Fruit fly (Drosophila melanogaster) whole organism, embryonic: ENCODE results near the gene CAH9.

Experiments used
- Ada2b ChIP-seq: fragments of 200-800 bp; sonication (Bioruptor generic); IDR thresholded peaks from 2 replicates; pipeline ENCODE4 v1.3.6; 2022; ENCODE audit warnings: missing biosample characterization, missing genetic modification characterization
- BEAF-32 ChIP-seq: fragments of 200-800 bp; sonication (Bioruptor generic); optimal IDR thresholded peaks from 3 replicates; lab custom pipeline; 2017; ENCODE audit warnings: missing biosample characterization, missing genetic modification characterization, mild to moderate bottlenecking, moderate library complexity, missing genetic modification reagents
- Bteb2 ChIP-seq: fragments of 200-800 bp; sonication (Bioruptor generic); optimal IDR thresholded peaks from 2 replicates; lab custom pipeline; 2016; ENCODE audit warnings: missing biosample characterization, missing genetic modification characterization
- CG1024 ChIP-seq: fragments of 200-800 bp; sonication (Bioruptor generic); IDR thresholded peaks from 2 replicates; pipeline ENCODE4 v1.3.6; 2022; ENCODE audit warnings: missing biosample characterization, missing genetic modification characterization
- CG12769 ChIP-seq: fragments of 200-800 bp; sonication (Bioruptor generic); optimal IDR thresholded peaks from 2 replicates; lab custom pipeline; 2019; ENCODE audit warnings: missing biosample characterization, mild to moderate bottlenecking, missing genetic modification characterization, moderate library complexity
- CG17568 ChIP-seq: fragments of 200-800 bp; sonication (Bioruptor generic); optimal IDR thresholded peaks from 2 replicates; lab custom pipeline; 2018; ENCODE audit warnings: missing biosample characterization, mild to moderate bottlenecking, missing genetic modification characterization, moderate library complexity
- CG2116 ChIP-seq: fragments of 200-800 bp; sonication (Bioruptor generic); optimal IDR thresholded peaks from 3 replicates; lab custom pipeline; 2018; ENCODE audit warnings: missing biosample characterization, mild to moderate bottlenecking, missing genetic modification characterization
- CG31365 ChIP-seq: fragments of 200-800 bp; sonication (Bioruptor generic); optimal IDR thresholded peaks from 2 replicates; lab custom pipeline; 2018; ENCODE audit warnings: missing biosample characterization, mild to moderate bottlenecking, missing genetic modification characterization
- CG32532 ChIP-seq: fragments of 200-800 bp; sonication (Bioruptor generic); IDR thresholded peaks from 2 replicates; pipeline ENCODE4 v1.3.6; 2022; ENCODE audit warnings: missing biosample characterization, missing genetic modification characterization
- CG34376 ChIP-seq: fragments of 200-800 bp; sonication (Bioruptor generic); optimal IDR thresholded peaks from 2 replicates; lab custom pipeline; 2018; ENCODE audit warnings: missing biosample characterization, mild to moderate bottlenecking, missing genetic modification characterization
- CG34422 ChIP-seq: fragments of 200-800 bp; sonication (Bioruptor generic); IDR thresholded peaks from 3 replicates; pipeline ENCODE4 v1.3.6; 2022; ENCODE audit warnings: missing biosample characterization, missing genetic modification characterization
- CG4328 ChIP-seq: fragments of 200-800 bp; sonication (Bioruptor generic); optimal IDR thresholded peaks from 3 replicates; lab custom pipeline; 2017; ENCODE audit warnings: missing biosample characterization, missing genetic modification reagents, missing genetic modification characterization
- CG4730 ChIP-seq: fragments of 200-800 bp; sonication (Bioruptor generic); IDR thresholded peaks from 2 replicates; pipeline ENCODE4 v1.3.6; 2022; ENCODE audit warnings: missing biosample characterization, missing genetic modification characterization
- CG5180 ChIP-seq: fragments of 200-800 bp; sonication (Bioruptor generic); optimal IDR thresholded peaks from 3 replicates; lab custom pipeline; 2017; ENCODE audit warnings: missing biosample characterization, missing genetic modification characterization, mild to moderate bottlenecking, moderate library complexity, missing genetic modification reagents
- CG6765 ChIP-seq: fragments of 200-800 bp; sonication (Bioruptor generic); optimal IDR thresholded peaks from 3 replicates; lab custom pipeline; 2017; ENCODE audit warnings: missing biosample characterization, mild to moderate bottlenecking, missing genetic modification characterization
- CG6791 ChIP-seq: fragments of 200-800 bp; sonication (Bioruptor generic); IDR thresholded peaks from 3 replicates; pipeline ENCODE4 v1.3.6; 2022; ENCODE audit warnings: missing biosample characterization, missing genetic modification characterization; ENCODE audit not compliant: partially characterized antibody
- CG8281 ChIP-seq: fragments of 200-800 bp; sonication (Bioruptor generic); optimal IDR thresholded peaks from 2 replicates; lab custom pipeline; 2018; ENCODE audit warnings: missing biosample characterization, mild to moderate bottlenecking, missing genetic modification characterization, moderate library complexity
- CG8765 ChIP-seq: fragments of 200-800 bp; sonication (Bioruptor generic); IDR thresholded peaks from 2 replicates; pipeline ENCODE4 v1.3.6; 2022; ENCODE audit warnings: missing biosample characterization, missing genetic modification characterization
- CG9932 ChIP-seq: fragments of 200-800 bp; sonication (Bioruptor generic); IDR thresholded peaks from 2 replicates; pipeline ENCODE4 v1.3.6; 2022; ENCODE audit warnings: missing biosample characterization, missing genetic modification characterization
- CHES-1-like ChIP-seq: fragments of 200-800 bp; sonication (Bioruptor generic); optimal IDR thresholded peaks from 2 replicates; lab custom pipeline; 2016; ENCODE audit warnings: missing biosample characterization, missing genetic modification characterization
- CTCF ChIP-seq: fragments of 200-800 bp; sonication (Bioruptor generic); optimal IDR thresholded peaks from 2 replicates; lab custom pipeline; 2017; ENCODE audit warnings: missing biosample characterization, mild to moderate bottlenecking, missing genetic modification characterization, moderate library complexity
- Dbx ChIP-seq: fragments of 200-800 bp; sonication (Bioruptor generic); IDR thresholded peaks from 3 replicates; pipeline ENCODE4 v1.3.6; 2022; ENCODE audit warnings: missing biosample characterization, missing genetic modification characterization
- Doc3 ChIP-seq: fragments of 200-800 bp; sonication (Bioruptor generic); IDR thresholded peaks from 3 replicates; pipeline ENCODE4 v1.3.6; 2022; ENCODE audit warnings: missing biosample characterization, missing genetic modification characterization; ENCODE audit not compliant: partially characterized antibody
- ERR ChIP-seq: fragments of 200-800 bp; sonication (Bioruptor generic); optimal IDR thresholded peaks from 2 replicates; lab custom pipeline; 2016; ENCODE audit warnings: missing biosample characterization, missing genetic modification characterization
- Ets97D ChIP-seq: fragments of 200-800 bp; sonication (Bioruptor generic); optimal IDR thresholded peaks from 3 replicates; lab custom pipeline; 2016; ENCODE audit warnings: missing biosample characterization, missing genetic modification characterization
- HLH3B ChIP-seq: fragments of 200-800 bp; sonication (Bioruptor generic); IDR thresholded peaks from 2 replicates; pipeline ENCODE4 v1.3.6; 2022; ENCODE audit warnings: missing biosample characterization, missing genetic modification characterization
- HmgZ ChIP-seq: fragments of 200-800 bp; sonication (Bioruptor generic); optimal IDR thresholded peaks from 2 replicates; lab custom pipeline; 2018; ENCODE audit warnings: missing biosample characterization, mild to moderate bottlenecking, missing genetic modification characterization
- Hmr ChIP-seq: fragments of 200-800 bp; sonication (Bioruptor generic); optimal IDR thresholded peaks from 3 replicates; lab custom pipeline; 2017; ENCODE audit warnings: mild to moderate bottlenecking, missing biosample characterization, missing genetic modification reagents, missing genetic modification characterization
- MBD-R2 ChIP-seq: fragments of 200-800 bp; sonication (Bioruptor generic); IDR thresholded peaks from 2 replicates; pipeline ENCODE4 v1.3.6; 2022; ENCODE audit warnings: missing biosample characterization, missing genetic modification characterization
- MESR4 ChIP-seq: fragments of 200-800 bp; sonication (Bioruptor generic); optimal IDR thresholded peaks from 2 replicates; lab custom pipeline; 2018; ENCODE audit warnings: missing biosample characterization, mild to moderate bottlenecking, missing genetic modification characterization, moderate library complexity
- Med ChIP-seq: fragments of 200-800 bp; sonication (Bioruptor generic); peaks from one replicate; lab custom pipeline; 2016; ENCODE audit warnings: missing biosample characterization, missing genetic modification characterization, mild to moderate bottlenecking, inconsistent platforms, moderate library complexity
- Oaz ChIP-seq: fragments of 200-800 bp; sonication (Bioruptor generic); IDR thresholded peaks from 2 replicates; pipeline ENCODE4 v1.3.6; 2022; ENCODE audit warnings: missing biosample characterization, missing genetic modification characterization
- Pdp1 ChIP-seq, 2 experiments: fragments of 200-800 bp; sonication (Bioruptor generic); optimal IDR thresholded peaks; 3 replicates each; lab custom pipeline; 2016; ENCODE audit warnings: missing biosample characterization in 2 of 2, missing genetic modification characterization in 2 of 2, mild to moderate bottlenecking in 1 of 2, moderate library complexity in 1 of 2
- Rfx ChIP-seq: fragments of 200-800 bp; sonication (Bioruptor generic); IDR thresholded peaks from 2 replicates; pipeline ENCODE4 v1.3.6; 2022; ENCODE audit warnings: missing biosample characterization, missing genetic modification characterization
- Six4 ChIP-seq: fragments of 200-800 bp; sonication (Bioruptor generic); optimal IDR thresholded peaks from 2 replicates; lab custom pipeline; 2016; ENCODE audit warnings: missing biosample characterization, missing genetic modification characterization
- amos ChIP-seq: fragments of 200-800 bp; sonication (Bioruptor generic); IDR thresholded peaks from 2 replicates; pipeline ENCODE4 v1.3.6; 2022; ENCODE audit warnings: missing biosample characterization, missing genetic modification characterization; ENCODE audit not compliant: partially characterized antibody
- chm ChIP-seq: fragments of 200-800 bp; sonication (Bioruptor generic); IDR thresholded peaks from 2 replicates; pipeline ENCODE4 v1.3.6; 2022; ENCODE audit warnings: missing biosample characterization, missing genetic modification characterization
- croc ChIP-seq: fragments of 200-800 bp; sonication (Bioruptor generic); conservative IDR thresholded peaks from 3 replicates; pipeline ENCODE4 v1.3.6; 2022; ENCODE audit warnings: missing biosample characterization, missing genetic modification characterization
- fd102C ChIP-seq: fragments of 200-800 bp; sonication (Bioruptor generic); optimal IDR thresholded peaks from 2 replicates; lab custom pipeline; 2018; ENCODE audit warnings: missing biosample characterization, mild to moderate bottlenecking, missing genetic modification characterization, moderate library complexity
- gfzf ChIP-seq: fragments of 200-800 bp; sonication (Bioruptor generic); optimal IDR thresholded peaks from 2 replicates; lab custom pipeline; 2016; ENCODE audit warnings: missing biosample characterization, mild to moderate bottlenecking, missing genetic modification characterization, moderate library complexity
- hbn ChIP-seq: fragments of 200-800 bp; sonication (Bioruptor generic); IDR thresholded peaks from 2 replicates; pipeline ENCODE4 v1.3.6; 2022; ENCODE audit warnings: missing biosample characterization, missing genetic modification characterization; ENCODE audit not compliant: partially characterized antibody
- jing ChIP-seq: fragments of 200-800 bp; sonication (Bioruptor generic); optimal IDR thresholded peaks from 2 replicates; lab custom pipeline; 2018; ENCODE audit warnings: missing biosample characterization, mild to moderate bottlenecking, missing genetic modification characterization
- kay ChIP-seq: fragments of 200-800 bp; sonication (Bioruptor generic); optimal IDR thresholded peaks from 2 replicates; lab custom pipeline; 2016; ENCODE audit warnings: missing biosample characterization, missing genetic modification characterization
- nerfin-1 ChIP-seq: fragments of 200-800 bp; sonication (Bioruptor generic); optimal IDR thresholded peaks from 3 replicates; lab custom pipeline; 2019; ENCODE audit warnings: missing biosample characterization, mild to moderate bottlenecking, missing genetic modification characterization, moderate library complexity
- phol ChIP-seq: fragments of 200-800 bp; sonication (Bioruptor generic); optimal IDR thresholded peaks from 3 replicates; lab custom pipeline; 2018; ENCODE audit warnings: missing biosample characterization, mild to moderate bottlenecking, missing genetic modification characterization, moderate library complexity
- sqz ChIP-seq: fragments of 200-800 bp; sonication (Bioruptor generic); optimal IDR thresholded peaks from 3 replicates; lab custom pipeline; 2018; ENCODE audit warnings: missing biosample characterization, mild to moderate bottlenecking, missing genetic modification characterization
- sr ChIP-seq: fragments of 200-800 bp; sonication (Bioruptor generic); IDR thresholded peaks from 3 replicates; pipeline ENCODE4 v1.3.6; 2022; ENCODE audit warnings: missing biosample characterization, missing genetic modification characterization
- tll ChIP-seq, 2 experiments: fragments of 200-800 bp in 1 of 2; fragments of >200 bp in 1 of 2; sonication (Bioruptor generic) in 1 of 2; optimal IDR thresholded peaks; 2 replicates each; lab custom pipeline; 2017 to 2019; ENCODE audit warnings: missing biosample characterization in 2 of 2, missing genetic modification characterization in 2 of 2, mild to moderate bottlenecking in 1 of 2, moderate library complexity in 1 of 2
- tna ChIP-seq: fragments of 200-800 bp; sonication (Bioruptor generic); IDR thresholded peaks from 2 replicates; pipeline ENCODE4 v1.3.6; 2022; ENCODE audit warnings: missing biosample characterization, missing genetic modification characterization; ENCODE audit not compliant: partially characterized antibody
- zfh1 ChIP-seq: fragments of 200-800 bp; sonication (Bioruptor generic); IDR thresholded peaks from 3 replicates; pipeline ENCODE4 v1.3.6; 2022; ENCODE audit warnings: missing biosample characterization, missing genetic modification characterization

CAH9 gene

DNA sequence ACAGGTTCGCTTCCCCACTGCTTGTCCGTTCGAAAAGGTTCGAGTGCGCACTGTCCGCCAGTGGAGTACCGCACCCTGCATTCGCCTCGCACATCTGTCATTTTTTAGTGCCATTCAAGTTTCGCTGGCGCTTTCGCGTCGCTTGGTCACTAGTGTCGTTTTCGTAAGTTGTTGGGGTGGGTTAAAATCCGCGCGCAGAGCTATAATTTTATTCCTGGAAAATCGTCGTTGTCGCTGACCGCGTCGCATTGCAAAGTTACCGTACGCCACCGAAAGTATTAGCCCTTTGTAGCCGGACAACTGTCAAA lies 45.5 kb upstream of the CAH9 start, which contains the start of gene Men-b (continued):
- TF ChIP-seq CG4730 (GFP tag; lab: Robert Waterston, UW) (no peak), Dbx (GFP tag; lab: Robert Waterston, UW) (peak; percentile 70), CTCF (GFP tag; lab: Kevin White, UChicago) (peak; percentile 80), BEAF-32 (peak; percentile 11), CG4328 (no peak), CG34422 (peak; percentile 32; the same call in 1 of the 3 replicates), MBD-R2 (peak; percentile 63), CG8765 (GFP tag; lab: Robert Waterston, UW) (no peak), MESR4 (GFP tag; lab: Kevin White, UChicago) (peak; percentile 20), ERR (GFP tag; lab: Kevin White, UChicago) (peak; percentile 7), amos (GFP tag; lab: Robert Waterston, UW) (peak; percentile 53; the same call in 1 of the 2 replicates), CG2116 (GFP tag; lab: Kevin White, UChicago) (peak; percentile 22), Ets97D (GFP tag; lab: Kevin White, UChicago) (peak; percentile 60), chm (GFP tag; lab: Robert Waterston, UW) (peak; percentile 55; the same call in 1 of the 2 replicates), Rfx (GFP tag; lab: Robert Waterston, UW) (peak; percentile 39), Med (GFP tag; lab: Kevin White, UChicago) (peak; percentile 87), CG31365 (tag; lab: Kevin White, UChicago) (no peak), CG12769 (tag; lab: Kevin White, UChicago) (peak; percentile 9), nerfin-1 (no peak), HmgZ (tag; lab: Kevin White, UChicago) (peak; percentile 62), sr (GFP tag; lab: Robert Waterston, UW) (no peak), Hmr (GFP tag; lab: Kevin White, UChicago) (peak; percentile 25), gfzf (peak; percentile 98), Pdp1 (GFP tag; optimal IDR thresholded peaks at IDR 0.05; lab: Kevin White, UChicago) (peak in 1 of 2 experiments; percentile 6), CG6791 (GFP tag; lab: Robert Waterston, UW) (peak; percentile 67; the same call in 2 of the 3 replicates), CG1024 (no peak), zfh1 (peak; percentile 6; the same call in 1 of the 3 replicates), kay (no peak), CG9932 (GFP tag; lab: Robert Waterston, UW) (peak; percentile 17)

DNA sequence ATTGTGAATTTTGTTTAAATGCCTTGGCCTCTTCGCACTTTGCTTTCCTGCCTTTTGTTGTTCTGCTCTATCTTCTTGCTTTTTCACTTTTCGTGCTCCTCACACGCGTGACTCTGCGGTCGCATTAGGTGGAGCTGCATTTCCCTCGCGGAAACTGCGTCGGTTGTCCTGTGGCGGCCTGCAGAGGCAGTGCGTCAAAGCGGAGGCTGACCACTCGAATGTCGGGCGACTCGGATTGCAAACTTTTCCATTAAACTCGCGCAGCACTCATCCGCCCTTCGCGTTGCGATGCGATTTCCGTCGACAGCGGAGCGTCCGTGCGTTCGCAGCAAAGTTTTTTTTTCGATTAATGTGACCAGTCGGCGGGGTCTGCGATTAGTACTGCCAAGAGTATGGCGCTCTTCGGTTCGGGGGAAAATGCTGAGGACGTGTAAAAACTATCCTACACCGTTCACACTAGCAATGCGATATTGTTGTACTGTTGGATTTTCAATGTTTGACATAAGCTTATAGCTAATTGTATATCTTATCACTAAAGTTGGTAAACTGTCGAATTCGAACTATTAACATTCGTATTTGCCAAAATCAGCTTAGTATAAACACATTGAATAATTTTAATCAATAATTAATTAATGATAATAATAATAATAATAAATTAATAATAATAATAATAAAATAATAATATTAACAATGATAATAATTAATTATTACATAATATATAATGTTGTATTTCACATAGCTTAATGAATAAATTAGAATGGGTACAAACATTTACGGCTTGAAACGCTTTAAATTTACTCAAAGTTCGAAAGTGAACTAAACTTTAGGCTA lies 44.9 kb upstream of the CAH9 start, which contains the start of gene CG6051:
Gene CG6051, minus strand, starts transcription at position 385 of the 831 bp plus-strand sequence.
- TF ChIP-seq CG6765 (GFP tag; lab: Kevin White, UChicago) (peak; percentile 63), CG34376 (peak; percentile 71), Doc3 (GFP tag; lab: Robert Waterston, UW) (no peak), phol (tag; lab: Kevin White, UChicago) (peak; percentile 72), fd102C (GFP tag; lab: Kevin White, UChicago) (no peak), sqz (GFP tag; lab: Kevin White, UChicago) (peak; percentile 95), croc (GFP tag; lab: Robert Waterston, UW) (no peak), tna (GFP tag; lab: Robert Waterston, UW) (no peak), Ada2b (GFP tag; lab: Robert Waterston, UW) (no peak), CG17568 (GFP tag; lab: Kevin White, UChicago) (no peak), CG8281 (tag; lab: Kevin White, UChicago) (peak; percentile 55), CG32532 (no peak), Oaz (GFP tag; lab: Robert Waterston, UW) (no peak), CHES-1-like (GFP tag; lab: Kevin White, UChicago) (peak; percentile 35), Six4 (GFP tag; lab: Kevin White, UChicago) (peak; percentile 39), HLH3B (GFP tag; lab: Robert Waterston, UW) (no peak), hbn (GFP tag; lab: Robert Waterston, UW) (no peak), Rfx (GFP tag; lab: Robert Waterston, UW) (no peak), Bteb2 (GFP tag; lab: Kevin White, UChicago) (no peak), tll (GFP tag; optimal IDR thresholded peaks at IDR 0.05; lab: Kevin White, UChicago) (peak in 1 of 2 experiments; percentile 70), jing (GFP tag; lab: Kevin White, UChicago) (no peak), CG5180 (GFP tag; lab: Kevin White, UChicago) (no peak)
